Fruit fly (Drosophila melanogaster): ENCODE data around the gene CG12535.

The CG12535 gene

dm6 chrX:3427614-3427965, 21.2 kb downstream of the CG12535 start (continued):
- TF ChIP-seq CG4360 (GFP tag; IDR thresholded peaks at IDR 0.05), result 0 out of 2 replicates have a peak, but pooled peaks have one; percentile 6
- peak; percentile 70 for TF ChIP-seq twi (tag; optimal IDR thresholded peaks at IDR 0.05)
- peak; percentile 10 for TF ChIP-seq Max (GFP tag; optimal IDR thresholded peaks at IDR 0.05)
- TF ChIP-seq CG6272 (GFP tag; IDR thresholded peaks at IDR 0.05), result peak; percentile 54
- peak; percentile 34 for TF ChIP-seq vfl (GFP tag; optimal IDR thresholded peaks at IDR 0.05)
- peak; percentile 64 for TF ChIP-seq disco-r (GFP tag; optimal IDR thresholded peaks at IDR 0.05)
- TF ChIP-seq CG10565 (GFP tag; optimal IDR thresholded peaks at IDR 0.05), result no peak
- TF ChIP-seq crol (GFP tag; IDR thresholded peaks at IDR 0.05), result no peak
- TF ChIP-seq CG31224 (GFP tag; IDR thresholded peaks at IDR 0.05), result peak; percentile 29; the same call in 1 of the 2 replicates
- TF ChIP-seq gsb (GFP tag; IDR thresholded peaks at IDR 0.05), result no peak
- TF ChIP-seq zen (tag; optimal IDR thresholded peaks at IDR 0.05), result peak; percentile 92
- peak; percentile 33 for TF ChIP-seq CG3838 (GFP tag; optimal IDR thresholded peaks at IDR 0.05)
- no peak for TF ChIP-seq nau (GFP tag; optimal IDR thresholded peaks at IDR 0.05)
- peak; percentile 72 for TF ChIP-seq sisA (GFP tag; IDR thresholded peaks at IDR 0.05)
- no peak for TF ChIP-seq sd (tag; optimal IDR thresholded peaks at IDR 0.05)
- TF ChIP-seq Sox102F (GFP tag; optimal IDR thresholded peaks at IDR 0.05), result peak; percentile 86
- TF ChIP-seq CG11398 (GFP tag; optimal IDR thresholded peaks at IDR 0.05), result peak; percentile 10
- TF ChIP-seq CG7987 (GFP tag; optimal IDR thresholded peaks at IDR 0.05), result no peak
- no peak for TF ChIP-seq CG6765 (GFP tag; optimal IDR thresholded peaks at IDR 0.05)
- no peak for TF ChIP-seq Bgb (GFP tag; IDR thresholded peaks at IDR 0.05; ENCODE audit: partially characterized antibody)
- no peak for TF ChIP-seq CG15514 (GFP tag; optimal IDR thresholded peaks at IDR 0.05)
- TF ChIP-seq CG17361 (GFP tag; IDR thresholded peaks at IDR 0.05), result peak; percentile 56
- no peak for TF ChIP-seq bowl (GFP tag; IDR thresholded peaks at IDR 0.05)
- no peak for TF ChIP-seq CG3281 (GFP tag; optimal IDR thresholded peaks at IDR 0.05)
- peak; percentile 83 for TF ChIP-seq CG12744 (GFP tag; optimal IDR thresholded peaks at IDR 0.05)
- peak in 1 of 2 experiments; percentile 27 for TF ChIP-seq crp (GFP tag; optimal IDR thresholded peaks at IDR 0.05)
- TF ChIP-seq CG9727 (GFP tag; optimal IDR thresholded peaks at IDR 0.05), result peak; percentile 82
- peak; percentile 89 for TF ChIP-seq Chrac-16 (GFP tag; optimal IDR thresholded peaks at IDR 0.05)
- TF ChIP-seq chm (GFP tag; IDR thresholded peaks at IDR 0.05), result peak; percentile 84
- TF ChIP-seq klu (GFP tag; IDR thresholded peaks at IDR 0.05), result 0 out of 2 replicates have a peak, but pooled peaks have one; percentile 21
- 0 out of 2 replicates have a peak, but pooled peaks have one; percentile 20 for TF ChIP-seq aop (GFP tag; IDR thresholded peaks at IDR 0.05)
- TF ChIP-seq CG5953 (GFP tag; IDR thresholded peaks at IDR 0.05), result peak; percentile 56; the same call in 1 of the 2 replicates
- peak; percentile 66 for TF ChIP-seq CG15269 (tag; optimal IDR thresholded peaks at IDR 0.05)
- TF ChIP-seq Ets65A (GFP tag), result peak; percentile 96
- peak; percentile 85 for TF ChIP-seq CG30403 (GFP tag; optimal IDR thresholded peaks at IDR 0.05)
- peak; percentile 58 for TF ChIP-seq CG4707 (GFP tag; optimal IDR thresholded peaks at IDR 0.05)
- peak; percentile 17 for TF ChIP-seq en (GFP tag; optimal IDR thresholded peaks at IDR 0.05)
- TF ChIP-seq Xrp1 (GFP tag; IDR thresholded peaks at IDR 0.05), result peak; percentile 89
- peak; percentile 78 for TF ChIP-seq Usf (GFP tag; optimal IDR thresholded peaks at IDR 0.05)
- peak; percentile 12 for TF ChIP-seq Dek (tag; optimal IDR thresholded peaks at IDR 0.05)
- TF ChIP-seq CG17612 (GFP tag; IDR thresholded peaks at IDR 0.05), result no peak
- TF ChIP-seq CG32532 (GFP tag; IDR thresholded peaks at IDR 0.05), result peak; percentile 66
- peak; percentile 16 for TF ChIP-seq Sry-δ (GFP tag; optimal IDR thresholded peaks at IDR 0.05)
- peak; percentile 40 for TF ChIP-seq fu2 (GFP tag; optimal IDR thresholded peaks at IDR 0.05)
- no peak for TF ChIP-seq ash1 (GFP tag; optimal IDR thresholded peaks at IDR 0.05)
- TF ChIP-seq ewg (GFP tag; optimal IDR thresholded peaks at IDR 0.05), result peak; percentile 53
- TF ChIP-seq CG10654 (GFP tag; optimal IDR thresholded peaks at IDR 0.05), result peak; percentile 42
- TF ChIP-seq Sox100B (GFP tag; optimal IDR thresholded peaks at IDR 0.05), result peak; percentile 4
- no peak for TF ChIP-seq odd (GFP tag; optimal IDR thresholded peaks at IDR 0.05)
- TF ChIP-seq run (tag; optimal IDR thresholded peaks at IDR 0.05), result no peak
- TF ChIP-seq gsb-n (tag; optimal IDR thresholded peaks at IDR 0.05), result peak; percentile 87
